Worm (Caenorhabditis elegans): ENCODE data around the gene Y97E10AR.4.
A peak's percentile ranks its signal among the peaks of the same experiment; 100 is the strongest.

The Y97E10AR.4 gene

ce11 chrV:8007460-8008292 is 2.4 kb downstream of the Y97E10AR.4 start, which contains the start of gene Y97E10AR.3:
Gene Y97E10AR.3, minus strand, starts transcription at chrV:8007510.
- TF ChIP-seq sma-9 (GFP tag; optimal IDR thresholded peaks at IDR 0.05), result no peak
- TF ChIP-seq sma-9 (tag; optimal IDR thresholded peaks at IDR 0.05), result no peak
- no peak for TF ChIP-seq egl-27 (tag; optimal IDR thresholded peaks at IDR 0.05)
- TF ChIP-seq C34F6.9 (tag; optimal IDR thresholded peaks at IDR 0.05), result peak; percentile 53

- TF ChIP-seq elt-1 (tag; optimal IDR thresholded peaks at IDR 0.05), result no peak
- TF ChIP-seq blmp-1 (tag; optimal IDR thresholded peaks at IDR 0.05; ENCODE audit: insufficient read depth), result no peak
- no peak for TF ChIP-seq ceh-16 (tag; optimal IDR thresholded peaks at IDR 0.05)
- TF ChIP-seq zag-1 (tag; optimal IDR thresholded peaks at IDR 0.05), result no peak
- no peak for TF ChIP-seq F13H6.1 (tag; optimal IDR thresholded peaks at IDR 0.05)
These were observed 5.0 kb downstream of the Y97E10AR.4 start, which contains the start of gene Y97E10AR.8 for ce11 chrV:8005000-8005399. Gene Y97E10AR.8, plus strand, starts transcription at chrV:8005300.

- no peak for TF ChIP-seq nhr-11 (tag; optimal IDR thresholded peaks at IDR 0.05)
- peak; percentile 79 for TF ChIP-seq zag-1 (tag; optimal IDR thresholded peaks at IDR 0.05)
- TF ChIP-seq lsy-2 (tag; optimal IDR thresholded peaks at IDR 0.05), result peak; percentile 33 to 84
- no peak for TF ChIP-seq ZK546.5 (tag; optimal IDR thresholded peaks at IDR 0.05)
- no peak for TF ChIP-seq unc-62 (GFP tag; optimal IDR thresholded peaks at IDR 0.05)
- no peak for TF ChIP-seq ceh-82 (tag; optimal IDR thresholded peaks at IDR 0.05)
- peak; percentile 31 for TF ChIP-seq sem-4 (tag; optimal IDR thresholded peaks at IDR 0.05)
- TF ChIP-seq mdl-1 (tag; optimal IDR thresholded peaks at IDR 0.05), result peak in 1 of 2 experiments; percentile 86
- TF ChIP-seq unc-55 (GFP tag; optimal IDR thresholded peaks at IDR 0.05), result peak; percentile 96
- TF ChIP-seq nhr-77 (tag; optimal IDR thresholded peaks at IDR 0.05), result no peak
- TF ChIP-seq nhr-25 (tag; optimal IDR thresholded peaks at IDR 0.05), result no peak
- no peak for TF ChIP-seq peb-1 (tag; optimal IDR thresholded peaks at IDR 0.05)
- TF ChIP-seq sma-9 (GFP tag; optimal IDR thresholded peaks at IDR 0.05), result peak; percentile 93
- TF ChIP-seq sma-9 (tag; optimal IDR thresholded peaks at IDR 0.05), result no peak
- no peak for TF ChIP-seq ceh-16 (tag; optimal IDR thresholded peaks at IDR 0.05)
- no peak for TF ChIP-seq ama-1 (optimal IDR thresholded peaks at IDR 0.05)
- no peak for TF ChIP-seq lin-39 (tag; optimal IDR thresholded peaks at IDR 0.05)
- TF ChIP-seq elt-3 (tag; optimal IDR thresholded peaks at IDR 0.05), result no peak
- TF ChIP-seq nhr-12 (tag; optimal IDR thresholded peaks at IDR 0.05), result no peak
- TF ChIP-seq nhr-23 (tag; optimal IDR thresholded peaks at IDR 0.05), result no peak
- TF ChIP-seq alr-1 (tag; optimal IDR thresholded peaks at IDR 0.05), result no peak
- peak; percentile 92 for TF ChIP-seq blmp-1 (tag; optimal IDR thresholded peaks at IDR 0.05; ENCODE audit: insufficient read depth)
- TF ChIP-seq dmd-4 (tag; optimal IDR thresholded peaks at IDR 0.05), result no peak
- TF ChIP-seq nhr-237 (tag; optimal IDR thresholded peaks at IDR 0.05), result no peak
- peak; percentile 46 for TF ChIP-seq lin-13 (GFP tag; optimal IDR thresholded peaks at IDR 0.05)
- TF ChIP-seq gmeb-1 (tag; optimal IDR thresholded peaks at IDR 0.05), result no peak
- peak; percentile 15 for TF ChIP-seq skn-1 (tag; optimal IDR thresholded peaks at IDR 0.05)
- peak; percentile 60 for TF ChIP-seq ztf-4 (tag; optimal IDR thresholded peaks at IDR 0.05)
- no peak for TF ChIP-seq nhr-21 (tag; optimal IDR thresholded peaks at IDR 0.05)
- TF ChIP-seq unc-39 (tag; optimal IDR thresholded peaks at IDR 0.05), result no peak
- TF ChIP-seq snpc-4 (tag; optimal IDR thresholded peaks at IDR 0.05), result peak; percentile 71
- no peak for TF ChIP-seq ztf-11 (tag; optimal IDR thresholded peaks at IDR 0.05)
- TF ChIP-seq nhr-10 (tag; optimal IDR thresholded peaks at IDR 0.05), result no peak
- TF ChIP-seq F13H6.1 (tag; optimal IDR thresholded peaks at IDR 0.05), result peak; percentile 93
- no peak for TF ChIP-seq R02D3.7 (tag; optimal IDR thresholded peaks at IDR 0.05)
- no peak for TF ChIP-seq aly-2 (tag; optimal IDR thresholded peaks at IDR 0.05)
- TF ChIP-seq mbf-1 (tag; optimal IDR thresholded peaks at IDR 0.05), result no peak
- TF ChIP-seq nhr-129 (tag; optimal IDR thresholded peaks at IDR 0.05), result peak; percentile 89
- peak; percentile 94 for TF ChIP-seq Y55F3AM.14 (GFP tag; optimal IDR thresholded peaks at IDR 0.05)
- no peak for TF ChIP-seq ztf-1 (GFP tag; conservative IDR thresholded peaks at IDR 0.05)
- TF ChIP-seq egl-27 (tag; optimal IDR thresholded peaks at IDR 0.05), result peak; percentile 73
- TF ChIP-seq elt-1 (tag; optimal IDR thresholded peaks at IDR 0.05), result no peak
- TF ChIP-seq nhr-6 (tag; optimal IDR thresholded peaks at IDR 0.05), result peak; percentile 65
- peak; percentile 4 for TF ChIP-seq lin-11 (tag; optimal IDR thresholded peaks at IDR 0.05)
- TF ChIP-seq sma-3 (GFP tag; optimal IDR thresholded peaks at IDR 0.05), result peak; percentile 29
- peak; percentile 73 for TF ChIP-seq mab-5 (tag; optimal IDR thresholded peaks at IDR 0.05)
- TF ChIP-seq C34F6.9 (tag; optimal IDR thresholded peaks at IDR 0.05), result peak; percentile 98
These were observed 9.0 kb downstream of the Y97E10AR.4 start, which contains the start of gene Y97E10AR.1 for ce11 chrV:8000929-8001513. Gene Y97E10AR.1, plus strand, starts transcription at chrV:8001463.

Data from whole organism, L2 larva.